Fruit fly (Drosophila melanogaster): ENCODE measurements around the gene Cat.

Cat gene

dm6 chr3L:18791232-18792008, 31.0 kb upstream of the Cat start:
- peak; percentile 52 for TF ChIP-seq Pif1B (GFP tag; optimal IDR thresholded peaks at IDR 0.05)
- TF ChIP-seq Ets98B (GFP tag; IDR thresholded peaks at IDR 0.05): peak; percentile 48
- TF ChIP-seq CG4496 (GFP tag; IDR thresholded peaks at IDR 0.05): peak; percentile 86
- peak; percentile 62 for TF ChIP-seq EcR (GFP tag; optimal IDR thresholded peaks at IDR 0.05)
- TF ChIP-seq Pif1A (GFP tag; optimal IDR thresholded peaks at IDR 0.05): peak; percentile 35
- peak; percentile 82 for TF ChIP-seq gl (tag; optimal IDR thresholded peaks at IDR 0.05)
- TF ChIP-seq D1 (tag; optimal IDR thresholded peaks at IDR 0.05): no peak
- no peak for TF ChIP-seq CG10348 (GFP tag; IDR thresholded peaks at IDR 0.05)
- no peak for TF ChIP-seq Snoo (tag; optimal IDR thresholded peaks at IDR 0.05)
- TF ChIP-seq CG17806 (tag; optimal IDR thresholded peaks at IDR 0.05): peak; percentile 62
- TF ChIP-seq CG15710 (tag; optimal IDR thresholded peaks at IDR 0.05): peak; percentile 72
- TF ChIP-seq CG14655 (GFP tag; optimal IDR thresholded peaks at IDR 0.05): peak; percentile 55
- peak; percentile 32 for TF ChIP-seq CG13204 (GFP tag; optimal IDR thresholded peaks at IDR 0.05)
- peak; percentile 76; the same call in 2 of the 3 replicates for TF ChIP-seq fd96Ca (GFP tag; IDR thresholded peaks at IDR 0.05)
- peak; percentile 74 for TF ChIP-seq CG34367 (tag; optimal IDR thresholded peaks at IDR 0.05)
- TF ChIP-seq CG9948 (tag; optimal IDR thresholded peaks at IDR 0.05): peak; percentile 48
- TF ChIP-seq CG8301 (tag; optimal IDR thresholded peaks at IDR 0.05): peak; percentile 34
- peak; percentile 72 for TF ChIP-seq CG32121 (GFP tag; IDR thresholded peaks at IDR 0.05)
- peak; percentile 70 for TF ChIP-seq CG8159 (tag; optimal IDR thresholded peaks at IDR 0.05)
- TF ChIP-seq rn (GFP tag; IDR thresholded peaks at IDR 0.05): no peak
- peak; percentile 66 for TF ChIP-seq CG12605 (GFP tag; IDR thresholded peaks at IDR 0.05)

dm6 chr3L:18792009-18792339, 30.4 kb upstream of the Cat start:
- TF ChIP-seq Snoo (tag; optimal IDR thresholded peaks at IDR 0.05): no peak
- TF ChIP-seq EcR (GFP tag; optimal IDR thresholded peaks at IDR 0.05): peak; percentile 47
- TF ChIP-seq Pif1A (GFP tag; optimal IDR thresholded peaks at IDR 0.05): no peak
- TF ChIP-seq gl (tag; optimal IDR thresholded peaks at IDR 0.05): no peak
- no peak for TF ChIP-seq CG34367 (tag; optimal IDR thresholded peaks at IDR 0.05)

dm6 chr3L:18792834-18793233, 29.6 kb upstream of the Cat start:
- no peak for TF ChIP-seq CG15710 (tag; optimal IDR thresholded peaks at IDR 0.05)
- no peak for TF ChIP-seq CG17806 (tag; optimal IDR thresholded peaks at IDR 0.05)
- peak; percentile 18 for TF ChIP-seq EcR (GFP tag; optimal IDR thresholded peaks at IDR 0.05)
- TF ChIP-seq Pif1B (GFP tag; optimal IDR thresholded peaks at IDR 0.05): no peak
- 0 out of 2 replicates have a peak, but pooled peaks have one; percentile 13 for TF ChIP-seq CG32121 (GFP tag; IDR thresholded peaks at IDR 0.05)
- TF ChIP-seq CG13204 (GFP tag; optimal IDR thresholded peaks at IDR 0.05): peak; percentile 10
- TF ChIP-seq D1 (tag; optimal IDR thresholded peaks at IDR 0.05): no peak
- TF ChIP-seq CG4496 (GFP tag; IDR thresholded peaks at IDR 0.05): 0 out of 3 replicates have a peak, but pooled peaks have one; percentile 50
- peak; percentile 25; the same call in 1 of the 2 replicates for TF ChIP-seq Ets98B (GFP tag; IDR thresholded peaks at IDR 0.05)
- TF ChIP-seq CG8159 (tag; optimal IDR thresholded peaks at IDR 0.05): no peak
- TF ChIP-seq CG12605 (GFP tag; IDR thresholded peaks at IDR 0.05): peak; percentile 28; the same call in 1 of the 2 replicates
- 0 out of 3 replicates have a peak, but pooled peaks have one; percentile 16 for TF ChIP-seq fd96Ca (GFP tag; IDR thresholded peaks at IDR 0.05)
- TF ChIP-seq Snoo (tag; optimal IDR thresholded peaks at IDR 0.05): no peak

dm6 chr3L:18795056-18795841, 27.2 kb upstream of the Cat start:
- TF ChIP-seq CG17806 (tag; optimal IDR thresholded peaks at IDR 0.05): no peak
- no peak for TF ChIP-seq D1 (tag; optimal IDR thresholded peaks at IDR 0.05)
- no peak for TF ChIP-seq Snoo (tag; optimal IDR thresholded peaks at IDR 0.05)
- TF ChIP-seq CG8159 (tag; optimal IDR thresholded peaks at IDR 0.05): no peak
- peak; percentile 51; the same call in 1 of the 2 replicates for TF ChIP-seq CG32121 (GFP tag; IDR thresholded peaks at IDR 0.05)

dm6 chr3L:18796376-18796775, 26.0 kb upstream of the Cat start:
- TF ChIP-seq CG15710 (tag; optimal IDR thresholded peaks at IDR 0.05) (no peak), CG32121 (GFP tag; IDR thresholded peaks at IDR 0.05) (0 out of 2 replicates have a peak, but pooled peaks have one; percentile 14)

dm6 chr3L:18799508-18800062, 22.8 kb upstream of the Cat start:
- TF ChIP-seq D1 (tag; optimal IDR thresholded peaks at IDR 0.05) (peak; percentile 66), CG8159 (tag; optimal IDR thresholded peaks at IDR 0.05) (peak; percentile 65), CG32121 (GFP tag; IDR thresholded peaks at IDR 0.05) (no peak), CG15710 (tag; optimal IDR thresholded peaks at IDR 0.05) (peak; percentile 33), CG9948 (tag; optimal IDR thresholded peaks at IDR 0.05) (peak; percentile 17), CG12605 (GFP tag; IDR thresholded peaks at IDR 0.05) (no peak), Snoo (tag; optimal IDR thresholded peaks at IDR 0.05) (no peak), Ets98B (GFP tag; IDR thresholded peaks at IDR 0.05) (no peak), CG14655 (GFP tag; optimal IDR thresholded peaks at IDR 0.05) (no peak), CG8301 (tag; optimal IDR thresholded peaks at IDR 0.05) (no peak), Pif1A (GFP tag; optimal IDR thresholded peaks at IDR 0.05) (no peak), rn (GFP tag; IDR thresholded peaks at IDR 0.05) (no peak), fd96Ca (GFP tag; IDR thresholded peaks at IDR 0.05) (no peak), CG17806 (tag; optimal IDR thresholded peaks at IDR 0.05) (peak; percentile 44), EcR (GFP tag; optimal IDR thresholded peaks at IDR 0.05) (no peak), Pif1B (GFP tag; optimal IDR thresholded peaks at IDR 0.05) (no peak)
